Fruit fly (Drosophila melanogaster): ENCODE data around the gene CG42827.

DNA sequence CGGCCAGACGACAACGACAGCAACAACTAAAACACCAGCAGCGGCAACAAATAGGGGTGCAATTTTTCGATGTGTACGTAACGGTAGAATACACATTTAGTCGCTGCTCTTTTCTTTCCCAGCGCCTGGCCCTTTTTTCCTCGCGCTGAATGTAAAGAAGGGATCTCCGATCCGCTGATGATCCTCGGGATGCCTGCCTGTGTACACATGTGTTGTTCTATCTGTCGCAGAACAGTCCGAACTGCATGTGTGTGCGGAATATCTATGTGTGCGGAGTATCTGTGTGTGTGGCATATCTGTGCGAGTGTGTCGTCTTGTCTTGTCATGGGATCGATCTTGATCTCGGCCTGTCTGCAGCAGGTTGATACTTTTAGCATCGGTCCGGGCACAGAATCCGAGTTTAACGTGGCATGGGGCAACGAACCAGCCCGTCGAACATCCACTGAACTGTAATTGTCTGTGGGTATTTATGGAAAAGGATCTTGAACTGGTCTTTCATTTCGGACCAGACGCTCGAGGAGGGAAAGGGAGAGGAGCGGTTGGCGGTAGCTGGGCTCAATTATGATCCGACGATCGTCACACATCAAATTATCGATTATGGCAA lies 28.9 kb upstream of the CG42827 start:
- TF ChIP-seq D1 (tag; optimal IDR thresholded peaks at IDR 0.05) (no peak), gl (tag; optimal IDR thresholded peaks at IDR 0.05) (no peak)

All from whole organism, pupa.